Fruit fly (Drosophila melanogaster) whole organism, embryonic: Measurements from ENCODE around the gene Mtp.

Source experiments
- Aef1 ChIP-seq: fragments of 200-800 bp; sonication (Bioruptor generic); IDR thresholded peaks from 3 replicates; pipeline ENCODE4 v1.3.6; 2022; ENCODE audit warnings: missing biosample characterization, missing genetic modification characterization
- CG10209 ChIP-seq: fragments of 200-800 bp; sonication (Bioruptor generic); optimal IDR thresholded peaks from 3 replicates; lab custom pipeline; 2017; ENCODE audit warnings: missing biosample characterization, mild to moderate bottlenecking, missing genetic modification characterization, missing genetic modification reagents
- CG10267 ChIP-seq: fragments of 200-800 bp; sonication (Bioruptor generic); optimal IDR thresholded peaks from 2 replicates; lab custom pipeline; 2018; ENCODE audit warnings: missing biosample characterization, mild to moderate bottlenecking, missing genetic modification characterization, moderate library complexity
- CG10431 ChIP-seq: fragments of 200-800 bp; sonication (Bioruptor generic); optimal IDR thresholded peaks from 3 replicates; lab custom pipeline; 2018; ENCODE audit warnings: missing biosample characterization, mild to moderate bottlenecking, missing genetic modification characterization
- CG11456 ChIP-seq: fragments of 200-800 bp; sonication (Bioruptor generic); IDR thresholded peaks from 3 replicates; pipeline ENCODE4 v1.3.6; 2022; ENCODE audit warnings: missing biosample characterization, missing genetic modification characterization
- CG13775 ChIP-seq: fragments of 200-800 bp; sonication (Bioruptor generic); optimal IDR thresholded peaks from 3 replicates; lab custom pipeline; 2017; ENCODE audit warnings: missing biosample characterization, mild to moderate bottlenecking, missing genetic modification characterization
- CG15073 ChIP-seq: fragments of 200-800 bp; sonication (Bioruptor generic); optimal IDR thresholded peaks from 2 replicates; lab custom pipeline; 2016; ENCODE audit warnings: missing biosample characterization, missing genetic modification characterization
- CG17802 ChIP-seq: fragments of 200-800 bp; sonication (Bioruptor generic); optimal IDR thresholded peaks from 2 replicates; lab custom pipeline; 2018; ENCODE audit warnings: missing biosample characterization, mild to moderate bottlenecking, missing genetic modification characterization, moderate library complexity
- CG1792 ChIP-seq: fragments of 200-800 bp; sonication (Bioruptor generic); optimal IDR thresholded peaks from 2 replicates; lab custom pipeline; 2016; ENCODE audit warnings: missing biosample characterization, missing genetic modification characterization
- CG18476 ChIP-seq: fragments of 200-800 bp; sonication (Bioruptor generic); optimal IDR thresholded peaks from 2 replicates; lab custom pipeline; 2016; ENCODE audit warnings: missing biosample characterization, mild to moderate bottlenecking, missing genetic modification characterization
- CG2129 ChIP-seq: fragments of 200-800 bp; sonication (Bioruptor generic); IDR thresholded peaks from 2 replicates; pipeline ENCODE4 v1.3.6; 2022; ENCODE audit warnings: missing biosample characterization, missing genetic modification characterization; ENCODE audit not compliant: partially characterized antibody
- CG2199 ChIP-seq: fragments of 200-800 bp; sonication (Bioruptor generic); IDR thresholded peaks from 3 replicates; pipeline ENCODE4 v1.3.6; 2022; ENCODE audit warnings: missing biosample characterization, missing genetic modification characterization
- CG30020 ChIP-seq: fragments of 200-800 bp; optimal IDR thresholded peaks from 2 replicates; lab custom pipeline; 2019; ENCODE audit warnings: missing biosample characterization, mild to moderate bottlenecking, missing genetic modification characterization, moderate library complexity
- CG32767 ChIP-seq: fragments of 200-800 bp; sonication (Bioruptor generic); IDR thresholded peaks from 2 replicates; pipeline ENCODE4 v1.3.6; 2022; ENCODE audit warnings: missing biosample characterization, missing genetic modification characterization
- CG34224 ChIP-seq: fragments of 200-800 bp; sonication (Bioruptor generic); IDR thresholded peaks from 3 replicates; pipeline ENCODE4 v1.3.6; 2022; ENCODE audit warnings: missing biosample characterization, missing genetic modification characterization; ENCODE audit not compliant: partially characterized antibody
- CG4617 ChIP-seq: fragments of 200-800 bp; sonication (Bioruptor generic); optimal IDR thresholded peaks from 3 replicates; lab custom pipeline; 2016; ENCODE audit warnings: missing biosample characterization, missing genetic modification characterization, borderline replicate concordance
- CG4707 ChIP-seq: fragments of 200-800 bp; sonication (Bioruptor generic); optimal IDR thresholded peaks from 2 replicates; lab custom pipeline; 2018; ENCODE audit warnings: missing biosample characterization, mild to moderate bottlenecking, missing genetic modification characterization, moderate library complexity
- CG6813 ChIP-seq: fragments of 200-800 bp; sonication (Bioruptor generic); optimal IDR thresholded peaks from 2 replicates; lab custom pipeline; 2017; ENCODE audit warnings: missing biosample characterization, missing genetic modification characterization, mild to moderate bottlenecking, moderate library complexity, missing genetic modification reagents
- CG7987 ChIP-seq: fragments of 200-800 bp; sonication (Bioruptor generic); optimal IDR thresholded peaks from 2 replicates; lab custom pipeline; 2018; ENCODE audit warnings: missing biosample characterization, mild to moderate bottlenecking, missing genetic modification characterization, moderate library complexity
- CG8478 ChIP-seq: fragments of >200 bp; optimal IDR thresholded peaks from 2 replicates; lab custom pipeline; 2018
- CG8765 ChIP-seq: fragments of 200-800 bp; sonication (Bioruptor generic); IDR thresholded peaks from 2 replicates; pipeline ENCODE4 v1.3.6; 2022; ENCODE audit warnings: missing biosample characterization, missing genetic modification characterization
- Dbx ChIP-seq: fragments of 200-800 bp; sonication (Bioruptor generic); IDR thresholded peaks from 3 replicates; pipeline ENCODE4 v1.3.6; 2022; ENCODE audit warnings: missing biosample characterization, missing genetic modification characterization
- Ets97D ChIP-seq: fragments of 200-800 bp; sonication (Bioruptor generic); optimal IDR thresholded peaks from 3 replicates; lab custom pipeline; 2016; ENCODE audit warnings: missing biosample characterization, missing genetic modification characterization
- GATAe ChIP-seq: fragments of 200-800 bp; sonication (Bioruptor generic); conservative IDR thresholded peaks from 2 replicates; pipeline ENCODE4 v1.3.6; 2022; ENCODE audit warnings: missing biosample characterization, missing genetic modification characterization
- HLH4C ChIP-seq: fragments of 200-800 bp; sonication (Bioruptor generic); IDR thresholded peaks from 3 replicates; pipeline ENCODE4 v1.3.6; 2022; ENCODE audit warnings: missing biosample characterization, missing genetic modification characterization; ENCODE audit not compliant: partially characterized antibody
- HLH54F ChIP-seq: fragments of 200-800 bp; sonication (Bioruptor generic); optimal IDR thresholded peaks from 3 replicates; lab custom pipeline; 2016; ENCODE audit warnings: missing biosample characterization, missing genetic modification characterization
- HmgZ ChIP-seq: fragments of 200-800 bp; sonication (Bioruptor generic); optimal IDR thresholded peaks from 2 replicates; lab custom pipeline; 2018; ENCODE audit warnings: missing biosample characterization, mild to moderate bottlenecking, missing genetic modification characterization
- MBD-R2 ChIP-seq: fragments of 200-800 bp; sonication (Bioruptor generic); IDR thresholded peaks from 2 replicates; pipeline ENCODE4 v1.3.6; 2022; ENCODE audit warnings: missing biosample characterization, missing genetic modification characterization
- Sin3A ChIP-seq: fragments of >200 bp; optimal IDR thresholded peaks from 2 replicates; lab custom pipeline; 2018
- abd-A ChIP-seq: fragments of 200-800 bp; sonication (Bioruptor generic); optimal IDR thresholded peaks from 3 replicates; lab custom pipeline; 2019; ENCODE audit warnings: missing biosample characterization, mild to moderate bottlenecking, missing genetic modification characterization, moderate library complexity
- az2 ChIP-seq: fragments of 200-800 bp; sonication (Bioruptor generic); optimal IDR thresholded peaks from 3 replicates; lab custom pipeline; 2016; ENCODE audit warnings: missing biosample characterization, missing genetic modification characterization
- bsh ChIP-seq, 2 experiments: fragments of 200-800 bp; sonication (Bioruptor generic); optimal IDR thresholded peaks; 2 replicates each; lab custom pipeline; 2017 to 2018; ENCODE audit warnings: mild to moderate bottlenecking in 2 of 2, missing biosample characterization in 2 of 2, missing genetic modification characterization in 2 of 2, moderate library complexity in 1 of 2
- chif ChIP-seq, 2 experiments: fragments of 200-800 bp; sonication (Bioruptor generic); optimal IDR thresholded peaks; 3 replicates each; lab custom pipeline; 2016; ENCODE audit warnings: missing biosample characterization in 2 of 2, missing genetic modification characterization in 2 of 2
- chn ChIP-seq: fragments of 200-800 bp; sonication (Bioruptor generic); optimal IDR thresholded peaks from 2 replicates; lab custom pipeline; 2016; ENCODE audit warnings: missing biosample characterization, missing genetic modification characterization
- corto ChIP-seq: fragments of 200-800 bp; sonication (Bioruptor generic); optimal IDR thresholded peaks from 2 replicates; lab custom pipeline; 2016; ENCODE audit warnings: missing biosample characterization, mild to moderate bottlenecking, missing genetic modification characterization, moderate library complexity
- crol ChIP-seq: fragments of 200-800 bp; sonication (Bioruptor generic); IDR thresholded peaks from 2 replicates; pipeline ENCODE4 v1.3.6; 2022; ENCODE audit warnings: missing biosample characterization, missing genetic modification characterization
- ewg ChIP-seq: fragments of 200-800 bp; sonication (Bioruptor generic); optimal IDR thresholded peaks from 3 replicates; lab custom pipeline; 2017; ENCODE audit warnings: mild to moderate bottlenecking, missing biosample characterization, missing genetic modification reagents, missing genetic modification characterization
- fd102C ChIP-seq: fragments of 200-800 bp; sonication (Bioruptor generic); optimal IDR thresholded peaks from 2 replicates; lab custom pipeline; 2018; ENCODE audit warnings: missing biosample characterization, mild to moderate bottlenecking, missing genetic modification characterization, moderate library complexity
- fru ChIP-seq: fragments of >200 bp; optimal IDR thresholded peaks from 2 replicates; lab custom pipeline; 2017
- ind ChIP-seq: fragments of 200-800 bp; sonication (Bioruptor generic); optimal IDR thresholded peaks from 3 replicates; lab custom pipeline; 2016; ENCODE audit warnings: missing biosample characterization, missing genetic modification characterization
- lilli ChIP-seq: fragments of 200-800 bp; sonication (Bioruptor generic); optimal IDR thresholded peaks from 3 replicates; lab custom pipeline; 2016; ENCODE audit warnings: missing biosample characterization, missing genetic modification characterization
- oc ChIP-seq: fragments of 200-800 bp; sonication (Bioruptor generic); optimal IDR thresholded peaks from 2 replicates; lab custom pipeline; 2018; ENCODE audit warnings: missing biosample characterization, mild to moderate bottlenecking, missing genetic modification characterization, moderate library complexity
- org-1 ChIP-seq: fragments of 200-800 bp; sonication (Bioruptor generic); optimal IDR thresholded peaks from 2 replicates; lab custom pipeline; 2017; ENCODE audit warnings: missing biosample characterization, missing genetic modification characterization
- psq ChIP-seq: fragments of 200-800 bp; sonication (Bioruptor generic); optimal IDR thresholded peaks from 2 replicates; lab custom pipeline; 2017; ENCODE audit warnings: missing biosample characterization, missing genetic modification characterization
- sd ChIP-seq: fragments of 200-800 bp; sonication (Bioruptor generic); optimal IDR thresholded peaks from 3 replicates; lab custom pipeline; 2018; ENCODE audit warnings: missing biosample characterization, mild to moderate bottlenecking, missing genetic modification characterization, moderate library complexity
- sens-2 ChIP-seq: fragments of 200-800 bp; sonication (Bioruptor generic); IDR thresholded peaks from 2 replicates; pipeline ENCODE4 v1.3.6; 2022; ENCODE audit warnings: missing biosample characterization, missing genetic modification characterization
- seq ChIP-seq: fragments of 200-800 bp; sonication (Bioruptor generic); IDR thresholded peaks from 2 replicates; pipeline ENCODE4 v1.3.6; 2022; ENCODE audit warnings: missing biosample characterization, missing genetic modification characterization
- sisA ChIP-seq: fragments of 200-800 bp; sonication (Bioruptor generic); IDR thresholded peaks from 2 replicates; pipeline ENCODE4 v1.3.6; 2022; ENCODE audit warnings: missing biosample characterization, missing genetic modification characterization
- slp2 ChIP-seq: fragments of 200-800 bp; sonication (Bioruptor generic); optimal IDR thresholded peaks from 2 replicates; lab custom pipeline; 2016; ENCODE audit warnings: missing biosample characterization, missing genetic modification characterization
- sna ChIP-seq: fragments of 200-800 bp; sonication (Bioruptor generic); IDR thresholded peaks from 2 replicates; pipeline ENCODE4 v1.3.6; 2022; ENCODE audit warnings: missing biosample characterization, missing genetic modification characterization; ENCODE audit not compliant: partially characterized antibody
- sob ChIP-seq: fragments of 200-800 bp; sonication (Bioruptor generic); IDR thresholded peaks from 2 replicates; pipeline ENCODE4 v1.3.6; 2022; ENCODE audit warnings: missing biosample characterization, missing genetic modification characterization
- tna ChIP-seq: fragments of 200-800 bp; sonication (Bioruptor generic); IDR thresholded peaks from 2 replicates; pipeline ENCODE4 v1.3.6; 2022; ENCODE audit warnings: missing biosample characterization, missing genetic modification characterization; ENCODE audit not compliant: partially characterized antibody
- twi ChIP-seq: fragments of 200-800 bp; optimal IDR thresholded peaks from 2 replicates; lab custom pipeline; 2019; ENCODE audit warnings: missing biosample characterization, mild to moderate bottlenecking, missing genetic modification characterization, moderate library complexity

The Mtp gene

dm6 chr2L:20936061-20936390 lies 13.3 kb upstream of the Mtp start (continued):
- TF ChIP-seq seq (GFP tag; lab: Robert Waterston, UW) (no peak), org-1 (GFP tag; lab: Kevin White, UChicago) (no peak), Dbx (GFP tag; lab: Robert Waterston, UW) (no peak), fd102C (GFP tag; lab: Kevin White, UChicago) (no peak), CG10267 (no peak), CG10209 (GFP tag; lab: Kevin White, UChicago) (no peak), sd (tag; lab: Kevin White, UChicago) (no peak), corto (GFP tag; lab: Kevin White, UChicago) (no peak), Ets97D (GFP tag; lab: Kevin White, UChicago) (no peak), CG10431 (no peak), Aef1 (peak; percentile 50; the same call in 1 of the 3 replicates), ind (GFP tag; lab: Kevin White, UChicago) (no peak), CG8478 (lab: Kevin White, UChicago) (no peak), CG13775 (GFP tag; lab: Kevin White, UChicago) (no peak), CG18476 (no peak), CG7987 (GFP tag; lab: Kevin White, UChicago) (no peak), CG34224 (GFP tag; lab: Robert Waterston, UW) (no peak), fru (lab: Kevin White, UChicago) (no peak), CG4707 (GFP tag; lab: Kevin White, UChicago) (no peak), HLH54F (GFP tag; lab: Kevin White, UChicago) (no peak), Sin3A (lab: Kevin White, UChicago) (no peak), sens-2 (no peak), CG32767 (GFP tag; lab: Robert Waterston, UW) (no peak), MBD-R2 (GFP tag; lab: Robert Waterston, UW) (no peak; the same call in 1 of the 2 replicates), CG4617 (GFP tag; lab: Kevin White, UChicago) (no peak), abd-A (tag; lab: Kevin White, UChicago) (no peak), CG2199 (no peak), lilli (GFP tag; lab: Kevin White, UChicago) (no peak), CG1792 (GFP tag; lab: Kevin White, UChicago) (no peak), CG17802 (tag; lab: Kevin White, UChicago) (no peak), CG15073 (GFP tag; lab: Kevin White, UChicago) (no peak), CG30020 (tag; lab: Kevin White, UChicago) (no peak), ewg (GFP tag; lab: Kevin White, UChicago) (no peak), twi (peak; percentile 82), slp2 (no peak), sisA (GFP tag; lab: Robert Waterston, UW) (no peak), bsh (GFP tag; optimal IDR thresholded peaks at IDR 0.05; lab: Kevin White, UChicago) (no peak), chn (GFP tag; lab: Kevin White, UChicago) (no peak), az2 (GFP tag; lab: Kevin White, UChicago) (no peak), oc (tag; lab: Kevin White, UChicago) (no peak), psq (GFP tag; lab: Kevin White, UChicago) (no peak), tna (GFP tag; lab: Robert Waterston, UW) (no peak), CG11456 (GFP tag; lab: Robert Waterston, UW) (no peak), crol (peak; percentile 87), HLH4C (no peak), chif (GFP tag; optimal IDR thresholded peaks at IDR 0.05; lab: Kevin White, UChicago) (no peak), GATAe (peak; percentile 52; the same call in 1 of the 2 replicates), sna (no peak), CG2129 (GFP tag; lab: Robert Waterston, UW) (no peak), CG8765 (no peak), CG6813 (GFP tag; lab: Kevin White, UChicago) (no peak), sob (GFP tag; lab: Robert Waterston, UW) (no peak), HmgZ (tag; lab: Kevin White, UChicago) (no peak)
